Worm (Caenorhabditis elegans) whole organism, young adult: ENCODE measurements around the gene cdf-2.

Experiments used
- B0019.2 ChIP-seq: fragments of 200-800 bp; sonication (Bioruptor generic); conservative IDR thresholded peaks from 2 replicates; pipeline ENCODE4 v1.3.6; 2022; ENCODE audit warnings: missing genetic modification reagents, missing genetic modification characterization, missing compliant biosample characterization
- B0035.1 ChIP-seq: sonication (generic microtip); optimal IDR thresholded peaks from 2 replicates; lab custom pipeline; 2016; ENCODE audit warnings: missing genetic modification characterization, mild to moderate bottlenecking, missing compliant biosample characterization, missing genotype, missing genetic modification reagents
- B0261.1 ChIP-seq: sonication (generic microtip); optimal IDR thresholded peaks from 2 replicates; lab custom pipeline; 2016; ENCODE audit warnings: mild to moderate bottlenecking, missing genetic modification characterization, moderate library complexity, missing compliant biosample characterization
- C06A6.2 ChIP-seq: fragments of 200-800 bp; sonication (Bioruptor generic); conservative IDR thresholded peaks from 2 replicates; pipeline ENCODE4 v1.3.6; 2022; ENCODE audit warnings: missing genetic modification characterization, missing compliant biosample characterization
- F57A8.1 ChIP-seq: fragments of 200-800 bp; sonication (Bioruptor generic); optimal IDR thresholded peaks from 2 replicates; lab custom pipeline; 2018; ENCODE audit warnings: mild to moderate bottlenecking, missing genetic modification characterization, moderate library complexity, missing compliant biosample characterization
- F57C9.4 ChIP-seq: sonication (generic microtip); optimal IDR thresholded peaks from 2 replicates; lab custom pipeline; 2017; ENCODE audit warnings: mild to moderate bottlenecking, missing genetic modification characterization, missing compliant biosample characterization
- K11D2.4 ChIP-seq: fragments of 200-800 bp; sonication (Bioruptor generic); IDR thresholded peaks from 2 replicates; pipeline ENCODE4 v1.3.6; 2022; ENCODE audit warnings: missing genetic modification reagents, missing genetic modification characterization, missing compliant biosample characterization
- K12H6.12 ChIP-seq: fragments of 200-800 bp; sonication (Bioruptor generic); optimal IDR thresholded peaks from 2 replicates; lab custom pipeline; 2018; ENCODE audit warnings: mild to moderate bottlenecking, missing genetic modification characterization, missing compliant biosample characterization
- T07F8.4 ChIP-seq: sonication (generic microtip); optimal IDR thresholded peaks from 2 replicates; lab custom pipeline; 2016; ENCODE audit warnings: mild to moderate bottlenecking, missing genetic modification characterization, moderate library complexity, missing compliant biosample characterization
- T26A5.8 ChIP-seq: sonication (generic microtip); optimal IDR thresholded peaks from 2 replicates; lab custom pipeline; 2016; ENCODE audit warnings: missing genetic modification characterization, missing compliant biosample characterization
- Y95B8A.8 ChIP-seq: fragments of 200-800 bp; sonication (Bioruptor generic); IDR thresholded peaks from 2 replicates; pipeline ENCODE4 v1.3.6; 2022; ENCODE audit warnings: missing genetic modification reagents, missing genetic modification characterization, missing compliant biosample characterization
- akir-1 ChIP-seq: fragments of 200-800 bp; sonication (Bioruptor generic); optimal IDR thresholded peaks from 2 replicates; lab custom pipeline; 2018; ENCODE audit warnings: mild to moderate bottlenecking, missing genetic modification characterization, moderate library complexity, missing compliant biosample characterization
- ama-1 ChIP-seq, 3 experiments: fragments of 150-350 bp in 1 of 3; sonication (generic microtip) in 2 of 3; optimal IDR thresholded peaks; 2 replicates each; lab custom pipeline; 2014 to 2018; ENCODE audit warnings: missing biosample characterization in 2 of 3, missing genetic modification characterization in 2 of 3, missing genetic modification reagents in 2 of 3
- aptf-2 ChIP-seq: fragments of 200-800 bp; sonication (Bioruptor generic); conservative IDR thresholded peaks from 2 replicates; pipeline ENCODE4 v1.3.6; 2022; ENCODE audit warnings: missing genetic modification reagents, missing genetic modification characterization, missing compliant biosample characterization
- aptf-3 ChIP-seq: fragments of 200-800 bp; sonication (Bioruptor generic); IDR thresholded peaks from 2 replicates; pipeline ENCODE4 v1.3.6; 2022; ENCODE audit warnings: missing genetic modification characterization, missing compliant biosample characterization
- cebp-1 ChIP-seq, 2 experiments: fragments of 200-800 bp in 1 of 2; sonication (Bioruptor generic) in 1 of 2; sonication (generic microtip) in 1 of 2; IDR thresholded peaks in 1 of 2; optimal IDR thresholded peaks in 1 of 2; 2 replicates each; pipeline versions ENCODE4 v1.3.6 to Lab custom; 2017 to 2022; ENCODE audit warnings: missing compliant biosample characterization in 2 of 2, missing genetic modification characterization in 2 of 2, mild to moderate bottlenecking in 1 of 2, missing genetic modification reagents in 1 of 2, moderate library complexity in 1 of 2
- ceh-27 ChIP-seq: fragments of 200-800 bp; sonication (Bioruptor generic); optimal IDR thresholded peaks from 2 replicates; lab custom pipeline; 2018; ENCODE audit warnings: mild to moderate bottlenecking, missing genetic modification characterization, moderate library complexity, missing compliant biosample characterization
- ceh-91 ChIP-seq: fragments of 200-800 bp; sonication (Bioruptor generic); IDR thresholded peaks from 2 replicates; pipeline ENCODE4 v1.3.6; 2022; ENCODE audit warnings: missing genetic modification reagents, missing genetic modification characterization, missing compliant biosample characterization
- die-1 ChIP-seq: sonication (generic microtip); optimal IDR thresholded peaks from 2 replicates; lab custom pipeline; 2016; ENCODE audit warnings: missing genotype, mild to moderate bottlenecking, missing genetic modification characterization, missing compliant biosample characterization
- dpff-1 ChIP-seq: sonication (generic microtip); optimal IDR thresholded peaks from 2 replicates; lab custom pipeline; 2017; ENCODE audit warnings: mild to moderate bottlenecking, missing genetic modification characterization, missing compliant biosample characterization
- egl-18 ChIP-seq: fragments of 200-800 bp; sonication (Bioruptor generic); IDR thresholded peaks from 2 replicates; pipeline ENCODE4 v1.3.6; 2022; ENCODE audit warnings: missing genetic modification reagents, missing genetic modification characterization, missing compliant biosample characterization
- egl-44 ChIP-seq: fragments of 200-800 bp; sonication (Bioruptor generic); IDR thresholded peaks from 2 replicates; pipeline ENCODE4 v1.3.6; 2022; ENCODE audit warnings: missing genetic modification reagents, missing genetic modification characterization, missing compliant biosample characterization
- ekl-4 ChIP-seq: fragments of 200-800 bp; sonication (Bioruptor generic); IDR thresholded peaks from 2 replicates; pipeline ENCODE4 v1.3.6; 2022; ENCODE audit warnings: missing genetic modification reagents, missing genetic modification characterization, missing compliant biosample characterization
- fkh-3 ChIP-seq: sonication (generic microtip); optimal IDR thresholded peaks from 2 replicates; lab custom pipeline; 2016; ENCODE audit warnings: mild to moderate bottlenecking, missing genetic modification characterization, missing compliant biosample characterization
- him-1 ChIP-seq: sonication (generic microtip); optimal IDR thresholded peaks from 2 replicates; lab custom pipeline; 2016; ENCODE audit warnings: missing genotype, missing genetic modification reagents, missing genetic modification characterization, missing compliant biosample characterization
- hlh-12 ChIP-seq: sonication (generic microtip); optimal IDR thresholded peaks from 2 replicates; lab custom pipeline; 2016; ENCODE audit warnings: missing genetic modification characterization, missing compliant biosample characterization
- hlh-26 ChIP-seq: fragments of 200-800 bp; sonication (Bioruptor generic); conservative IDR thresholded peaks from 2 replicates; pipeline ENCODE4 v1.3.6; 2022; ENCODE audit warnings: missing genetic modification reagents, missing genetic modification characterization, missing compliant biosample characterization
- hsf-1 ChIP-seq: fragments of 200-800 bp; sonication (Bioruptor generic); IDR thresholded peaks from 2 replicates; pipeline ENCODE4 v1.3.6; 2022; ENCODE audit warnings: missing genetic modification reagents, missing genetic modification characterization, missing compliant biosample characterization
- let-607 ChIP-seq, 2 experiments: fragments of 200-800 bp in 1 of 2; sonication (Bioruptor generic) in 1 of 2; sonication (generic microtip) in 1 of 2; optimal IDR thresholded peaks; 2 replicates each; lab custom pipeline; 2016 to 2018; ENCODE audit warnings: mild to moderate bottlenecking in 2 of 2, missing compliant biosample characterization in 2 of 2, missing genetic modification characterization in 2 of 2, moderate library complexity in 2 of 2, missing genotype in 1 of 2
- lin-35 ChIP-seq, 3 experiments: fragments of 150-350 bp in 2 of 3; sonication (generic microtip) in 1 of 3; optimal IDR thresholded peaks; 2 replicates each; lab custom pipeline; 2014 to 2018; ENCODE audit warnings: missing biosample characterization in 3 of 3, missing genetic modification characterization in 3 of 3, missing genetic modification reagents in 3 of 3
- lin-40 ChIP-seq: sonication (generic microtip); optimal IDR thresholded peaks from 2 replicates; lab custom pipeline; 2016; ENCODE audit warnings: missing genetic modification characterization, mild to moderate bottlenecking, missing compliant biosample characterization, missing genotype, missing genetic modification reagents
- lir-1 ChIP-seq: fragments of 200-800 bp; sonication (Bioruptor generic); conservative IDR thresholded peaks from 2 replicates; pipeline ENCODE4 v1.3.6; 2022; ENCODE audit warnings: missing genetic modification reagents, missing genetic modification characterization, missing compliant biosample characterization
- madf-3 ChIP-seq: fragments of 200-800 bp; sonication (Bioruptor generic); IDR thresholded peaks from 2 replicates; pipeline ENCODE4 v1.3.6; 2022; ENCODE audit warnings: missing genetic modification reagents, missing genetic modification characterization, missing compliant biosample characterization
- mel-28 ChIP-seq: sonication (generic microtip); optimal IDR thresholded peaks from 2 replicates; lab custom pipeline; 2016; ENCODE audit warnings: borderline replicate concordance, mild to moderate bottlenecking, missing genetic modification characterization, missing compliant biosample characterization
- nfya-2 ChIP-seq: fragments of 200-800 bp; sonication (Bioruptor generic); IDR thresholded peaks from 2 replicates; pipeline ENCODE4 v1.3.6; 2022; ENCODE audit warnings: missing genetic modification reagents, missing genetic modification characterization, missing compliant biosample characterization
- nfyb-1 ChIP-seq: fragments of 200-800 bp; sonication (Bioruptor generic); IDR thresholded peaks from 2 replicates; pipeline ENCODE4 v1.3.6; 2022; ENCODE audit warnings: missing genetic modification reagents, missing genetic modification characterization, missing compliant biosample characterization
- nhr-179 ChIP-seq: sonication (generic microtip); optimal IDR thresholded peaks from 2 replicates; lab custom pipeline; 2016; ENCODE audit warnings: mild to moderate bottlenecking, missing genetic modification characterization, missing compliant biosample characterization
- nhr-90 ChIP-seq: sonication (generic microtip); optimal IDR thresholded peaks from 2 replicates; lab custom pipeline; 2016; ENCODE audit warnings: missing genotype, mild to moderate bottlenecking, missing genetic modification characterization, missing compliant biosample characterization
- rec-8 ChIP-seq, 2 experiments: sonication (generic microtip); optimal IDR thresholded peaks; 2 replicates each; lab custom pipeline; 2016; ENCODE audit warnings: mild to moderate bottlenecking in 2 of 2, missing genetic modification characterization in 2 of 2, missing genetic modification reagents in 2 of 2, missing genotype in 2 of 2, missing biosample characterization in 1 of 2, missing compliant biosample characterization in 1 of 2, moderate library complexity in 1 of 2
- repo-1 ChIP-seq: sonication (generic microtip); optimal IDR thresholded peaks from 2 replicates; lab custom pipeline; 2017; ENCODE audit warnings: mild to moderate bottlenecking, missing genetic modification characterization, missing compliant biosample characterization
- rpc-1 ChIP-seq, 2 experiments: fragments of 150-350 bp in 1 of 2; sonication (generic microtip) in 1 of 2; optimal IDR thresholded peaks; 2 replicates each; lab custom pipeline; 2014 to 2018; ENCODE audit warnings: missing biosample characterization in 1 of 2, missing genetic modification characterization in 1 of 2, missing genetic modification reagents in 1 of 2, missing genotype in 1 of 2
- sdz-38 ChIP-seq: sonication (generic microtip); optimal IDR thresholded peaks from 2 replicates; lab custom pipeline; 2016; ENCODE audit warnings: missing genotype, missing genetic modification characterization, missing compliant biosample characterization
- snpc-1.1 ChIP-seq: sonication (generic microtip); optimal IDR thresholded peaks from 2 replicates; lab custom pipeline; 2017; ENCODE audit warnings: missing genetic modification characterization, mild to moderate bottlenecking, missing compliant biosample characterization, antibody characterized with exemption, moderate library complexity, missing genotype, missing genetic modification reagents; ENCODE audit not compliant: insufficient read depth
- snpc-1.3 ChIP-seq: sonication (generic microtip); optimal IDR thresholded peaks from 2 replicates; lab custom pipeline; 2017; ENCODE audit warnings: missing genetic modification characterization, mild to moderate bottlenecking, missing compliant biosample characterization, antibody characterized with exemption, moderate library complexity, missing genotype, missing genetic modification reagents; ENCODE audit not compliant: insufficient read depth
- somi-1 ChIP-seq: fragments of 200-800 bp; sonication (Bioruptor generic); optimal IDR thresholded peaks from 2 replicates; lab custom pipeline; 2018; ENCODE audit warnings: mild to moderate bottlenecking, missing genetic modification characterization, missing compliant biosample characterization
- sptf-2 ChIP-seq: fragments of 200-800 bp; sonication (Bioruptor generic); optimal IDR thresholded peaks from 2 replicates; lab custom pipeline; 2018; ENCODE audit warnings: mild to moderate bottlenecking, missing genetic modification characterization, missing compliant biosample characterization
- xnd-1 ChIP-seq: sonication (generic microtip); optimal IDR thresholded peaks from 2 replicates; lab custom pipeline; 2016; ENCODE audit warnings: missing genotype, missing genetic modification reagents, missing genetic modification characterization, missing compliant biosample characterization

cdf-2 gene

DNA sequence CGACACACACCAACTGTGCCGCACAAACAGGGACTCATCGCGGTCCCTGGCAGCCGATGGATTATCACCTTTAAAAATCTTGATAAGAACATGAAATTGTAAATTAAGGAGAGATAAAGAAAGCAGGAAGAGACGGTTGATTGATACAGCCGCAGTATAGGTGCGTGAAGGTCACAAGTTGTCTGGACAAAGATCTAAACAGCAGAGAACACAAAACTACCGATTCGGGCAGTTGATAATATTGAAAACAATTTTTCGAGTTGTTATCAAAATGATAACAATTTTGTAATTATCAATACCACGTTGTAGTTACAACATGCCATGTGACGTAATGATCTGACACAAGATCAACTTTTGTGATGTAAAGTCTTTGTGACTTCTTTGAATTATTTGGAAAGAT lies 34.1 kb upstream of the cdf-2 start (continued):
- TF ChIP-seq snpc-1.3 (no peak), B0019.2 (GFP tag; lab: Robert Waterston, UW) (no peak), B0261.1 (no peak), nhr-179 (tag; lab: Kevin White, UChicago) (no peak), C06A6.2 (GFP tag; lab: Robert Waterston, UW) (peak; percentile 53; the same call in 1 of the 2 replicates), rpc-1 (optimal IDR thresholded peaks at IDR 0.05; lab: Kevin White, UChicago) (no peak), rpc-1 (tag; optimal IDR thresholded peaks at IDR 0.05; lab: Kevin White, UChicago) (no peak), lin-40 (tag; lab: Kevin White, UChicago) (peak; percentile 86), ceh-91 (GFP tag; lab: Robert Waterston, UW) (no peak), die-1 (tag; lab: Kevin White, UChicago) (no peak), T26A5.8 (tag; lab: Kevin White, UChicago) (no peak), hlh-12 (tag; lab: Kevin White, UChicago) (no peak), ekl-4 (GFP tag; lab: Robert Waterston, UW) (no peak; the same call in 1 of the 2 replicates), somi-1 (GFP tag; lab: Kevin White, UChicago) (peak; percentile 79), lin-35 (GFP tag; optimal IDR thresholded peaks at IDR 0.05; lab: Kevin White, UChicago) (no peak), aptf-2 (GFP tag; lab: Robert Waterston, UW) (no peak), lir-1 (GFP tag; lab: Robert Waterston, UW) (no peak), cebp-1 (GFP tag; IDR thresholded peaks at IDR 0.05; lab: Robert Waterston, UW) (peak; percentile 13; the same call in 1 of the 2 replicates), cebp-1 (tag; optimal IDR thresholded peaks at IDR 0.05; lab: Kevin White, UChicago) (no peak), madf-3 (GFP tag; lab: Robert Waterston, UW) (no peak), K11D2.4 (0 out of 2 replicates have a peak, but pooled peaks have one; percentile 47), dpff-1 (no peak), F57C9.4 (no peak), sdz-38 (tag; lab: Kevin White, UChicago) (no peak), nhr-90 (tag; lab: Kevin White, UChicago) (no peak), him-1 (no peak), aptf-3 (GFP tag; lab: Robert Waterston, UW) (no peak), B0035.1 (tag; lab: Kevin White, UChicago) (no peak), mel-28 (no peak), egl-18 (GFP tag; lab: Robert Waterston, UW) (no peak), xnd-1 (tag; lab: Kevin White, UChicago) (no peak), hsf-1 (no peak), nfya-2 (GFP tag; lab: Robert Waterston, UW) (no peak), nfyb-1 (GFP tag; lab: Robert Waterston, UW) (no peak), let-607 (tag; optimal IDR thresholded peaks at IDR 0.05; lab: Kevin White, UChicago) (peak in 1 of 2 experiments; percentile 64), fkh-3 (no peak), ama-1 (optimal IDR thresholded peaks at IDR 0.05; lab: Kevin White, UChicago) (no peak), ama-1 (GFP tag; optimal IDR thresholded peaks at IDR 0.05; lab: Kevin White, UChicago) (no peak), rec-8 (tag; optimal IDR thresholded peaks at IDR 0.05; lab: Kevin White, UChicago) (no peak), sptf-2 (GFP tag; lab: Kevin White, UChicago) (no peak), Y95B8A.8 (GFP tag; lab: Robert Waterston, UW) (no peak), T07F8.4 (tag; lab: Kevin White, UChicago) (no peak), akir-1 (GFP tag; lab: Kevin White, UChicago) (no peak), ceh-27 (GFP tag; lab: Kevin White, UChicago) (no peak), K12H6.12 (tag; lab: Kevin White, UChicago) (no peak), F57A8.1 (no peak), snpc-1.1 (tag; lab: Kevin White, UChicago) (no peak), hlh-26 (GFP tag; lab: Robert Waterston, UW) (no peak), egl-44 (0 out of 2 replicates have a peak, but pooled peaks have one; percentile 37), repo-1 (tag; lab: Kevin White, UChicago) (no peak)
